Fruit fly (Drosophila melanogaster) whole organism, prepupa: Measurements from ENCODE around the gene Pgant8.

Source experiments
- CG10631 ChIP-seq: fragments of 200-800 bp; sonication (Bioruptor generic); optimal IDR thresholded peaks from 2 replicates; lab custom pipeline; 2016; ENCODE audit warnings: missing biosample characterization, missing genetic modification characterization
- CG10669 ChIP-seq: fragments of 200-800 bp; sonication (Bioruptor generic); optimal IDR thresholded peaks from 3 replicates; lab custom pipeline; 2018; ENCODE audit warnings: missing biosample characterization, mild to moderate bottlenecking, missing genetic modification characterization, moderate library complexity
- CG11294 ChIP-seq: fragments of 200-800 bp; sonication (Bioruptor generic); IDR thresholded peaks from 2 replicates; pipeline ENCODE4 v1.3.6; 2022; ENCODE audit warnings: missing biosample characterization, missing genetic modification characterization
- CG11902 ChIP-seq: fragments of 200-800 bp; sonication (Bioruptor generic); optimal IDR thresholded peaks from 3 replicates; lab custom pipeline; 2016; ENCODE audit warnings: missing biosample characterization, missing genetic modification characterization
- CG15336 ChIP-seq: fragments of 200-800 bp; sonication (Bioruptor generic); IDR thresholded peaks from 2 replicates; pipeline ENCODE4 v1.3.6; 2022; ENCODE audit warnings: missing biosample characterization, missing genetic modification characterization
- CG1621 ChIP-seq: fragments of 200-800 bp; sonication (Bioruptor generic); optimal IDR thresholded peaks from 3 replicates; lab custom pipeline; 2018; ENCODE audit warnings: missing biosample characterization, mild to moderate bottlenecking, missing genetic modification characterization
- CG16779 ChIP-seq: fragments of 200-800 bp; sonication (Bioruptor generic); optimal IDR thresholded peaks from 3 replicates; lab custom pipeline; 2017; ENCODE audit warnings: missing biosample characterization, mild to moderate bottlenecking, missing genetic modification characterization
- CG3032 ChIP-seq: fragments of 200-800 bp; optimal IDR thresholded peaks from 2 replicates; lab custom pipeline; 2019; ENCODE audit warnings: missing biosample characterization, mild to moderate bottlenecking, missing genetic modification characterization, moderate library complexity
- CG31627 ChIP-seq: fragments of 200-800 bp; sonication (Bioruptor generic); optimal IDR thresholded peaks from 3 replicates; lab custom pipeline; 2016; ENCODE audit warnings: missing biosample characterization, missing genetic modification characterization
- CG32006 ChIP-seq: fragments of 200-800 bp; sonication (Bioruptor generic); optimal IDR thresholded peaks from 3 replicates; lab custom pipeline; 2017; ENCODE audit warnings: missing biosample characterization, mild to moderate bottlenecking, missing genetic modification characterization
- CG34406 ChIP-seq: fragments of 200-800 bp; sonication (Bioruptor generic); optimal IDR thresholded peaks from 3 replicates; lab custom pipeline; 2016; ENCODE audit warnings: missing biosample characterization, missing genetic modification characterization
- CG3919 ChIP-seq: fragments of 200-800 bp; sonication (Bioruptor generic); optimal IDR thresholded peaks from 3 replicates; lab custom pipeline; 2016; ENCODE audit warnings: missing biosample characterization, missing genetic modification characterization
- CG4318 ChIP-seq: fragments of 200-800 bp; sonication (Bioruptor generic); optimal IDR thresholded peaks from 3 replicates; lab custom pipeline; 2017; ENCODE audit warnings: missing biosample characterization, mild to moderate bottlenecking, missing genetic modification characterization
- CG6163 ChIP-seq: fragments of 200-800 bp; sonication (Bioruptor generic); IDR thresholded peaks from 3 replicates; pipeline ENCODE4 v1.3.6; 2022; ENCODE audit warnings: missing biosample characterization, missing genetic modification characterization
- CG6276 ChIP-seq: fragments of 200-800 bp; sonication (Bioruptor generic); optimal IDR thresholded peaks from 2 replicates; lab custom pipeline; 2017; ENCODE audit warnings: missing biosample characterization, mild to moderate bottlenecking, missing genetic modification characterization
- CG6792 ChIP-seq: fragments of 200-800 bp; sonication (Bioruptor generic); optimal IDR thresholded peaks from 3 replicates; lab custom pipeline; 2016; ENCODE audit warnings: missing biosample characterization, missing genetic modification characterization
- CG6854 ChIP-seq: fragments of 200-800 bp; sonication (Bioruptor generic); optimal IDR thresholded peaks from 2 replicates; lab custom pipeline; 2017; ENCODE audit warnings: missing biosample characterization, mild to moderate bottlenecking, missing genetic modification characterization
- CG7368 ChIP-seq: fragments of 200-800 bp; sonication (Bioruptor generic); optimal IDR thresholded peaks from 3 replicates; lab custom pipeline; 2016; ENCODE audit warnings: missing biosample characterization, missing genetic modification characterization
- CG8119 ChIP-seq: fragments of 200-800 bp; sonication (Bioruptor generic); IDR thresholded peaks from 3 replicates; pipeline ENCODE4 v1.3.6; 2022; ENCODE audit warnings: missing biosample characterization, missing genetic modification characterization
- CG8319 ChIP-seq: fragments of 200-800 bp; sonication (Bioruptor generic); optimal IDR thresholded peaks from 3 replicates; lab custom pipeline; 2016; ENCODE audit warnings: missing biosample characterization, missing genetic modification characterization
- CG9139 ChIP-seq: fragments of 200-800 bp; sonication (Bioruptor generic); optimal IDR thresholded peaks from 3 replicates; lab custom pipeline; 2017; ENCODE audit warnings: missing biosample characterization, mild to moderate bottlenecking, missing genetic modification characterization
- Eip75B ChIP-seq: fragments of 200-800 bp; sonication (Bioruptor generic); optimal IDR thresholded peaks from 3 replicates; lab custom pipeline; 2016; ENCODE audit warnings: missing biosample characterization, missing genetic modification characterization
- Eip78C ChIP-seq: fragments of 200-800 bp; sonication (Bioruptor generic); peaks from one replicate; lab custom pipeline; 2016; ENCODE audit warnings: missing biosample characterization, missing genetic modification characterization
- Eip93F ChIP-seq: fragments of 200-800 bp; sonication (Bioruptor generic); optimal IDR thresholded peaks from 2 replicates; lab custom pipeline; 2016; ENCODE audit warnings: missing biosample characterization, mild to moderate bottlenecking, missing genetic modification characterization
- Ets21C ChIP-seq: fragments of 200-800 bp; sonication (Bioruptor generic); optimal IDR thresholded peaks from 3 replicates; lab custom pipeline; 2016; ENCODE audit warnings: missing biosample characterization, missing genetic modification characterization
- Gug ChIP-seq: fragments of 200-800 bp; sonication (Bioruptor generic); IDR thresholded peaks from 2 replicates; pipeline ENCODE4 v1.3.6; 2022; ENCODE audit warnings: missing biosample characterization, missing genetic modification characterization
- Hr38 ChIP-seq: sonication (Bioruptor generic); optimal IDR thresholded peaks from 2 replicates; lab custom pipeline; 2016; ENCODE audit warnings: missing biosample characterization, missing genetic modification characterization
- Hr39 ChIP-seq: fragments of 200-800 bp; sonication (Bioruptor generic); optimal IDR thresholded peaks from 2 replicates; lab custom pipeline; 2016; ENCODE audit warnings: missing biosample characterization, missing genetic modification characterization
- Lpt ChIP-seq: fragments of 200-800 bp; sonication (Bioruptor generic); optimal IDR thresholded peaks from 3 replicates; lab custom pipeline; 2016; ENCODE audit warnings: missing biosample characterization, missing genetic modification characterization
- Met ChIP-seq: fragments of 200-800 bp; sonication (Bioruptor generic); optimal IDR thresholded peaks from 3 replicates; lab custom pipeline; 2016; ENCODE audit warnings: missing biosample characterization, missing genetic modification characterization
- OdsH ChIP-seq: fragments of 200-800 bp; sonication (Bioruptor generic); optimal IDR thresholded peaks from 3 replicates; lab custom pipeline; 2016; ENCODE audit warnings: missing biosample characterization, missing genetic modification characterization
- Smox ChIP-seq: fragments of 200-800 bp; sonication (Bioruptor generic); optimal IDR thresholded peaks from 3 replicates; lab custom pipeline; 2016; ENCODE audit warnings: missing biosample characterization, missing genetic modification characterization
- Sox102F ChIP-seq: fragments of 200-800 bp; sonication (Bioruptor generic); optimal IDR thresholded peaks from 2 replicates; lab custom pipeline; 2016; ENCODE audit warnings: missing biosample characterization, mild to moderate bottlenecking, missing genetic modification characterization
- Sox14 ChIP-seq: fragments of 200-800 bp; sonication (Bioruptor generic); optimal IDR thresholded peaks from 3 replicates; lab custom pipeline; 2016; ENCODE audit warnings: missing biosample characterization, missing genetic modification characterization
- Sox15 ChIP-seq: fragments of 200-800 bp; sonication (Bioruptor generic); optimal IDR thresholded peaks from 3 replicates; lab custom pipeline; 2016; ENCODE audit warnings: missing biosample characterization, missing genetic modification characterization
- achi ChIP-seq: fragments of 200-800 bp; sonication (Bioruptor generic); optimal IDR thresholded peaks from 3 replicates; lab custom pipeline; 2016; ENCODE audit warnings: missing biosample characterization, missing genetic modification characterization
- acj6 ChIP-seq: fragments of 200-800 bp; sonication (Bioruptor generic); optimal IDR thresholded peaks from 3 replicates; lab custom pipeline; 2016; ENCODE audit warnings: missing biosample characterization, missing genetic modification characterization
- cyc ChIP-seq: fragments of 200-800 bp; sonication (Bioruptor generic); optimal IDR thresholded peaks from 3 replicates; lab custom pipeline; 2016; ENCODE audit warnings: missing biosample characterization, missing genetic modification characterization
- dac ChIP-seq: fragments of 200-800 bp; sonication (Bioruptor generic); optimal IDR thresholded peaks from 2 replicates; lab custom pipeline; 2017; ENCODE audit warnings: missing biosample characterization, mild to moderate bottlenecking, missing genetic modification characterization
- dsx ChIP-seq: fragments of 200-800 bp; optimal IDR thresholded peaks from 3 replicates; lab custom pipeline; 2019; ENCODE audit warnings: missing biosample characterization, mild to moderate bottlenecking, missing genetic modification characterization, moderate library complexity; ENCODE audit not compliant: poor library complexity, severe bottlenecking
- eg ChIP-seq: fragments of 200-800 bp; sonication (Bioruptor generic); IDR thresholded peaks from 3 replicates; pipeline ENCODE4 v1.3.6; 2022; ENCODE audit warnings: missing biosample characterization, missing genetic modification characterization
- esn ChIP-seq: fragments of 200-800 bp; sonication (Bioruptor generic); optimal IDR thresholded peaks from 2 replicates; lab custom pipeline; 2016; ENCODE audit warnings: missing biosample characterization, mild to moderate bottlenecking, missing genetic modification characterization, moderate library complexity
- fkh ChIP-seq: fragments of 200-800 bp; sonication (Bioruptor generic); optimal IDR thresholded peaks from 3 replicates; lab custom pipeline; 2017; ENCODE audit warnings: missing biosample characterization, mild to moderate bottlenecking, missing genetic modification characterization, moderate library complexity
- lz ChIP-seq: fragments of 200-800 bp; sonication (Bioruptor generic); optimal IDR thresholded peaks from 3 replicates; lab custom pipeline; 2016; ENCODE audit warnings: missing biosample characterization, missing genetic modification characterization
- net ChIP-seq: fragments of 200-800 bp; sonication (Bioruptor generic); optimal IDR thresholded peaks from 3 replicates; lab custom pipeline; 2016; ENCODE audit warnings: missing biosample characterization, missing genetic modification characterization
- pdm3 ChIP-seq: fragments of 200-800 bp; sonication (Bioruptor generic); optimal IDR thresholded peaks from 3 replicates; lab custom pipeline; 2016; ENCODE audit warnings: missing biosample characterization, missing genetic modification characterization
- salr ChIP-seq, 2 experiments: fragments of 200-800 bp; sonication (Bioruptor generic); optimal IDR thresholded peaks; 3 replicates each; lab custom pipeline; 2016 to 2018; ENCODE audit warnings: missing biosample characterization in 2 of 2, missing genetic modification characterization in 2 of 2, mild to moderate bottlenecking in 1 of 2
- spab ChIP-seq: fragments of 200-800 bp; sonication (Bioruptor generic); optimal IDR thresholded peaks from 2 replicates; lab custom pipeline; 2017; ENCODE audit warnings: missing biosample characterization, mild to moderate bottlenecking, missing genetic modification characterization, missing genetic modification reagents
- ss ChIP-seq, 2 experiments: fragments of 200-800 bp; sonication (Bioruptor generic); optimal IDR thresholded peaks; 2 replicates in 1 of 2; 3 replicates in 1 of 2; lab custom pipeline; 2017 to 2018; ENCODE audit warnings: mild to moderate bottlenecking in 2 of 2, missing biosample characterization in 2 of 2, missing genetic modification characterization in 2 of 2, moderate library complexity in 1 of 2
- svp ChIP-seq: fragments of 200-800 bp; sonication (Bioruptor generic); peaks from one replicate; lab custom pipeline; 2016; ENCODE audit warnings: missing biosample characterization, missing genetic modification characterization
- topi ChIP-seq: fragments of 200-800 bp; sonication (Bioruptor generic); optimal IDR thresholded peaks from 3 replicates; lab custom pipeline; 2016; ENCODE audit warnings: missing biosample characterization, missing genetic modification characterization
- vri ChIP-seq: fragments of 200-800 bp; sonication (Bioruptor generic); optimal IDR thresholded peaks from 3 replicates; lab custom pipeline; 2016; ENCODE audit warnings: missing biosample characterization, mild to moderate bottlenecking, missing genetic modification characterization

Gene Pgant8

DNA sequence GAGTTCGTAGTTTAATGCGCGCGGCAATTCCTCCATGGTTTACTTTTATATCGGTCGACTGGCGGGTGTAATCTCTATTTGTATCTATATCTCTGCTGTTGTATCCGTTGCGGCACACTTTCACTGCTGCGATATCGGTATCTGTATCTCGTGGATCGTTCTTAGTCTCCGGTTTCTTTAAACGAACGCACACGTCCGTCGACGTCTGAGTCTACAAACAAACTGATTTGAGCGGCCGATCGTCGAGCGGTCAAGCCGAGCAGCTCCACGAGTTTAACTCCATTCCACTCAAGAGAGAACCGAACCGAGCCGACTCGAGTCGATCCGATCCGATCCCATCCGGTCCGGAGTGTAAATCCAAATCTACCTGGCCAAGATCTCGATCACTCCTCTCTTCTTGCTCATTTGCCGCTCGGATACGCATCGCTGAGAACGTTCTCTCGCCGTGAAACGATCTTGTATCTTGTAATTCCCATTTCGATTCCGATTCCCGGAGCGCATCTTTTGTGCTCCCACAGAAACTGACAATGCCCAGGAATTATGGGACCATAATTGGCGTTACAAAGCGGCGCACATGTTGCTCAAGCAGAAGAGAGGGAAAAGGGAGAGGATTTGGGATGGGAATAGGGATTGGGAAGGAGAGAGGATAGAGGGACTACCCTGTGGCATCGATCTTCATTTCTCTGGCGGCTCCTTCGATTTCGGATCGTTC, 16.1 kb downstream of the Pgant8 start, which contains the start of gene comm2:
Gene comm2, minus strand, starts transcription at position 225 of the 712 bp plus-strand sequence.
- TF ChIP-seq net (GFP tag; lab: Kevin White, UChicago) (no peak), CG3032 (tag; lab: Kevin White, UChicago) (no peak), CG10631 (GFP tag; lab: Kevin White, UChicago) (no peak), Sox14 (GFP tag; lab: Kevin White, UChicago) (no peak), CG11902 (GFP tag; lab: Kevin White, UChicago) (no peak), vri (GFP tag; lab: Kevin White, UChicago) (no peak), Sox102F (GFP tag; lab: Kevin White, UChicago) (peak; percentile 33), CG31627 (no peak), Eip75B (no peak), cyc (GFP tag; lab: Kevin White, UChicago) (no peak), CG8319 (GFP tag; lab: Kevin White, UChicago) (no peak), dsx (GFP tag; lab: Kevin White, UChicago) (no peak), Ets21C (GFP tag; lab: Kevin White, UChicago) (no peak), Eip78C (GFP tag; lab: Kevin White, UChicago) (no peak), CG32006 (GFP tag; lab: Kevin White, UChicago) (no peak), spab (no peak), CG6163 (no peak), CG3919 (peak; percentile 24), CG34406 (GFP tag; lab: Kevin White, UChicago) (no peak), Smox (GFP tag; lab: Kevin White, UChicago) (no peak), CG6276 (GFP tag; lab: Kevin White, UChicago) (no peak), CG8119 (GFP tag; lab: Robert Waterston, UW) (no peak), Sox15 (GFP tag; lab: Kevin White, UChicago) (no peak), CG4318 (no peak), esn (GFP tag; lab: Kevin White, UChicago) (no peak), CG10669 (GFP tag; lab: Kevin White, UChicago) (no peak), dac (no peak), fkh (peak; percentile 38), acj6 (GFP tag; lab: Kevin White, UChicago) (no peak), salr (GFP tag; optimal IDR thresholded peaks at IDR 0.05; lab: Kevin White, UChicago) (no peak), topi (GFP tag; lab: Kevin White, UChicago) (no peak), lz (no peak), CG7368 (GFP tag; lab: Kevin White, UChicago) (no peak), OdsH (GFP tag; lab: Kevin White, UChicago) (no peak), CG15336 (peak; percentile 22; the same call in 1 of the 2 replicates), CG11294 (GFP tag; lab: Robert Waterston, UW) (no peak), Gug (GFP tag; lab: Robert Waterston, UW) (no peak), eg (GFP tag; lab: Robert Waterston, UW) (peak; percentile 48; the same call in 1 of the 3 replicates), svp (GFP tag; lab: Kevin White, UChicago) (no peak), pdm3 (no peak), Met (GFP tag; lab: Kevin White, UChicago) (no peak), achi (GFP tag; lab: Kevin White, UChicago) (peak; percentile 9), CG1621 (peak; percentile 61), CG6792 (no peak), CG9139 (GFP tag; lab: Kevin White, UChicago) (no peak), Hr39 (GFP tag; lab: Kevin White, UChicago) (no peak), Hr38 (GFP tag; lab: Kevin White, UChicago) (no peak), CG16779 (tag; lab: Kevin White, UChicago) (peak; percentile 30), Lpt (GFP tag; lab: Kevin White, UChicago) (no peak), CG6854 (GFP tag; lab: Kevin White, UChicago) (no peak), ss (GFP tag; optimal IDR thresholded peaks at IDR 0.05; lab: Kevin White, UChicago) (peak in 1 of 2 experiments; percentile 15), Eip93F (GFP tag; lab: Kevin White, UChicago) (no peak)
